Worm (Caenorhabditis elegans) whole organism, midembryonic: ENCODE measurements around the gene lido-4.

ENCODE experiments used
- T22C8.4 ChIP-seq: fragments of 200-800 bp; sonication (Bioruptor generic); IDR thresholded peaks from 2 replicates; pipeline ENCODE4 v1.3.6; 2022; ENCODE audit warnings: missing genetic modification characterization, missing compliant biosample characterization
- cog-1 ChIP-seq: sonication (generic microtip); optimal IDR thresholded peaks from 2 replicates; lab custom pipeline; 2016; ENCODE audit warnings: missing genetic modification characterization, missing compliant biosample characterization
- flt-1 ChIP-seq: fragments of 200-800 bp; sonication (Bioruptor generic); IDR thresholded peaks from 2 replicates; pipeline ENCODE4 v1.3.6; 2022; ENCODE audit warnings: missing genetic modification characterization, missing compliant biosample characterization
- klf-2 ChIP-seq: fragments of 200-800 bp; sonication (Bioruptor generic); conservative IDR thresholded peaks from 2 replicates; pipeline ENCODE4 v1.3.6; 2022; ENCODE audit warnings: missing genetic modification reagents, missing genetic modification characterization, missing compliant biosample characterization
- med-1 ChIP-seq: sonication (generic microtip); optimal IDR thresholded peaks from 2 replicates; lab custom pipeline; 2017; ENCODE audit warnings: missing genetic modification characterization, mild to moderate bottlenecking, missing compliant biosample characterization, antibody characterized with exemption, missing genetic modification reagents; ENCODE audit not compliant: insufficient read depth
- ref-1 ChIP-seq: fragments of 200-800 bp; sonication (Bioruptor generic); conservative IDR thresholded peaks from 2 replicates; pipeline ENCODE4 v1.3.6; 2022; ENCODE audit warnings: missing genetic modification reagents, missing genetic modification characterization, missing compliant biosample characterization
- tab-1 ChIP-seq: fragments of 200-800 bp; sonication (Bioruptor generic); IDR thresholded peaks from 2 replicates; pipeline ENCODE4 v1.3.6; 2022; ENCODE audit warnings: missing genetic modification characterization, missing compliant biosample characterization
- ztf-23 ChIP-seq: fragments of 200-800 bp; sonication (Bioruptor generic); IDR thresholded peaks from 2 replicates; pipeline ENCODE4 v1.3.6; 2022; ENCODE audit warnings: missing genetic modification reagents, missing genetic modification characterization, missing compliant biosample characterization
- ztf-29 ChIP-seq: fragments of 200-800 bp; sonication (Bioruptor generic); IDR thresholded peaks from 2 replicates; pipeline ENCODE4 v1.3.6; 2022; ENCODE audit warnings: missing genetic modification reagents, missing genetic modification characterization, missing compliant biosample characterization

Gene lido-4

DNA sequence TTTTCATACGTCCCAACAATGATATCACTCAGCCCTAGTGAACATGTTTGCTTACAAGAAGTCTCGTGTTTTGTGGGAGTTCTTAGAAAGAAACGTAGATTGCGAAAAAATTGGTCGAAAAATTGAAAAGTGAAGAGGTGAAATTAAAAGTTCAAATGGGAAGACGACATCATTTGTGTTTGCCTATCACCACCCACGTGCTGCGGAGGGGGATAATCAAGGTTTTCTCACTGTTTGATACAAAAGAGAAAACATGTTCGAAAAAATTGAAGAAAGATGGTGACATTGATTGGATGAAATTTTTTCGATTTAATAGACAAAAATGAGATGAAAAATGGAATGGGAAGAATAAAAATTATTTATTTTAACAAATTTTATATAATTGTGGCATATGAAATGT, 37.1 kb downstream of the lido-4 start:
- TF ChIP-seq ref-1 (GFP tag; lab: Robert Waterston, UW) (no peak), cog-1 (tag; lab: Kevin White, UChicago) (no peak), tab-1 (GFP tag; lab: Robert Waterston, UW) (no peak), flt-1 (GFP tag; lab: Robert Waterston, UW) (no peak), med-1 (no peak)

DNA sequence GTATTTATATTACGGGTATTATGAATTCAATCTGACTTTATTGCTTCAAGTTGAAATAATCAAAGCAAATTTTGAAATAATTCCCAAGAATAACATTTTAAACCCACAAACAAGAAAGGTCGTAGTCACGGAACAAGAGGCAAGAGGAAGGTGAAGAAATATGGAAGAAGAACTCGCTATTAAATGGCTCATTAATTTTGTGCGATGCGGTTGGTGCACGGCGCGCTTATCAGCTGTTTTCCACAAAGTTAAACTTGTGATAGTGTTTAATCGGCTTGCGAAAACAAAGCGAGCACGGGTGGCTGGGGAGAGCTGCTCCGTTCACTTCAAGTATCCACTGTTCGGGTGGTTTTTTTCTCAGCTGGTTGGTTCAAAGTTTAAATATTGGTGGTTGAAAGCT, 40.6 kb downstream of the lido-4 start:
- TF ChIP-seq ref-1 (GFP tag; lab: Robert Waterston, UW): no peak
- TF ChIP-seq ztf-29 (GFP tag; lab: Robert Waterston, UW): no peak
- no peak for TF ChIP-seq flt-1 (GFP tag; lab: Robert Waterston, UW)
- TF ChIP-seq ztf-23 (GFP tag; lab: Robert Waterston, UW): no peak
- no peak for TF ChIP-seq med-1
- no peak for TF ChIP-seq klf-2 (GFP tag; lab: Robert Waterston, UW)
- no peak for TF ChIP-seq tab-1 (GFP tag; lab: Robert Waterston, UW)
- no peak for TF ChIP-seq T22C8.4 (GFP tag; lab: Robert Waterston, UW)
- no peak for TF ChIP-seq cog-1 (tag; lab: Kevin White, UChicago)

DNA sequence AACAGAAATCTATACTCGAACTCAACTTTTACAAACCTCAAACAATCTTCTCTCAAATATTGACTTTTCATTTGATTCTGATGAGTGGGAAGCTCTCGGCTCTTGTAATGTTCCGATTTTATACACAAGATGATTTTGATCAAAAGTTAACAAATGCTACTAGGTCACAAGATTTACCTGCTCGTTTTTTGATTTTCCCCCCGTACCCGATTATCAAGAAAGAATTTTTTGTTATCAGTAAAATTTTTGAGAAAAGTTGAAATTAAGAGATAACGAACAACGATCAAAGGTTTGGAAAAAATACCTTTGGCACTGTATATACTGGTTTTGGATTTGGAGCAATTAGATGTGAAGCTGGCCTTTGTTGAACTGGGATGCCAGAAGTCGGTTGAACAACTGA, 42.8 kb downstream of the lido-4 start:
- no peak for TF ChIP-seq flt-1 (GFP tag; lab: Robert Waterston, UW)
- no peak for TF ChIP-seq ztf-23 (GFP tag; lab: Robert Waterston, UW)
- no peak for TF ChIP-seq cog-1 (tag; lab: Kevin White, UChicago)
- no peak for TF ChIP-seq T22C8.4 (GFP tag; lab: Robert Waterston, UW)
- TF ChIP-seq tab-1 (GFP tag; lab: Robert Waterston, UW): no peak
- TF ChIP-seq med-1: no peak
- no peak for TF ChIP-seq ref-1 (GFP tag; lab: Robert Waterston, UW)
- no peak for TF ChIP-seq ztf-29 (GFP tag; lab: Robert Waterston, UW)
- TF ChIP-seq klf-2 (GFP tag; lab: Robert Waterston, UW): no peak

DNA sequence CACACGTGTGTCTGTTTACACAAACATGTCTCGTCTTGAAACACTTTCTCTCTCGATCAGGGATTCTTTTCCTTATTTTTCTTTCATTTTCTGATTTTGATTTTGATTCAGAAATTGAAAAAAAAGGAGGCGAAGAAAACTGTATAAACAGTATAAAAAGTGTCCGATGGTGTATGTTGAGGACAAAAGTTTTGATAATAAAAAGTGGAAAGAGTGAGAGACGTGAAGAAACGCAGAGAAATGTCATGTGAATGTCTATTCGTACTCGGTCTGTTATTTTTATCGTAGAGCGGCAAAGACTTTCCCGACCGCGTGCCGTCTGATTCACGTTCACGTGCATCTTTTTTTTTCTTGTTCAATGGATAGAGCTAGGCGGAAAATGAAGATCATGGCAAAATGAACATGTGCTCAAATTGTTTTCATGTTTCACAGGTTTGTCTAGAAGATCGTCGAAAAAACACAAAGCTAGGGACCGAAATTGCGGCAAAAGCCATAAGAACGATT, 43.8 kb downstream of the lido-4 start:
- no peak for TF ChIP-seq tab-1 (GFP tag; lab: Robert Waterston, UW)
- TF ChIP-seq klf-2 (GFP tag; lab: Robert Waterston, UW): no peak
- no peak for TF ChIP-seq ztf-29 (GFP tag; lab: Robert Waterston, UW)
- no peak for TF ChIP-seq ref-1 (GFP tag; lab: Robert Waterston, UW)
- no peak for TF ChIP-seq cog-1 (tag; lab: Kevin White, UChicago)
- no peak for TF ChIP-seq ztf-23 (GFP tag; lab: Robert Waterston, UW)
- TF ChIP-seq med-1: no peak
- TF ChIP-seq flt-1 (GFP tag; lab: Robert Waterston, UW): no peak
- no peak for TF ChIP-seq T22C8.4 (GFP tag; lab: Robert Waterston, UW)

DNA sequence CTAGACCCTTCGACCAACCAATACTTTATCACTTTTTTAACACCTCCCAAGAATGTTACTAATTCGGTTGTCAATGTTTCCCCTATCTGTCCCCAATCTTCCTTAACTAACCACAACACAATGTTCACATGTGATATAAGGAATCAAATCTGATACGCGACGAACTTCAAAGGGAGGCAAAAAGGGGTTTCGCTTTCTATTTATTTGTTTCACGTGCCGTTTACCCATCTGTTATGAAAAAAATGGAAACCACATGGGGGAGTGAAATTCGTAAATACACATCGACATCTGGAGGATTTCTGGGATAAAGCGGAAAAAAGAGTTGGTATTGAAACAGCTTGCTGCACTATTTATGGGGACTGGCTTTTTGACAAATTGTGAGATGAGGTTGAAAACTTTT, 45.4 kb downstream of the lido-4 start:
- TF ChIP-seq ref-1 (GFP tag; lab: Robert Waterston, UW): no peak
- no peak for TF ChIP-seq ztf-29 (GFP tag; lab: Robert Waterston, UW)
- no peak for TF ChIP-seq med-1
- TF ChIP-seq tab-1 (GFP tag; lab: Robert Waterston, UW): no peak
- no peak for TF ChIP-seq ztf-23 (GFP tag; lab: Robert Waterston, UW)
- TF ChIP-seq flt-1 (GFP tag; lab: Robert Waterston, UW): no peak

DNA sequence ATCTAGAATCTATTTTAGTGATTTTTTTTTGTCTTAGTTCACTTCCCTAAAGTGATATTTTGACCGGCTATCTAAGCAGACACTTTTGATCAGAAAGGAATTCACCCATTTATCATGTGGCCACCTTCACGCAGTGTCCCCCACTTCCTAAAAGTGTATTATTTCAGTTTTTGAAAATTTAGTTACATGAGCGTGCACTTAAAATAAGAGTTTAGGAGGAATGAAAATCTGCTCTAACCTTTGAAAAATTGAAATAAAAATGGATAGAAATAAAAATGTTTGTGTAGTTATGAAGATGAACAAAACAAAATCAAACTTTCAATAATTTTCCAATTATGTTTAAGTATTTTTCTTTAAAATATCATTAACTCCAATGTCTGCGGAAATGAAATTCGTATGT, 47.8 kb downstream of the lido-4 start:
- TF ChIP-seq med-1: no peak
- TF ChIP-seq ref-1 (GFP tag; lab: Robert Waterston, UW): no peak
- TF ChIP-seq ztf-29 (GFP tag; lab: Robert Waterston, UW): no peak
- no peak for TF ChIP-seq flt-1 (GFP tag; lab: Robert Waterston, UW)
- TF ChIP-seq tab-1 (GFP tag; lab: Robert Waterston, UW): no peak
- TF ChIP-seq T22C8.4 (GFP tag; lab: Robert Waterston, UW): no peak
- no peak for TF ChIP-seq cog-1 (tag; lab: Kevin White, UChicago)
- TF ChIP-seq ztf-23 (GFP tag; lab: Robert Waterston, UW): no peak
- TF ChIP-seq klf-2 (GFP tag; lab: Robert Waterston, UW): no peak

DNA sequence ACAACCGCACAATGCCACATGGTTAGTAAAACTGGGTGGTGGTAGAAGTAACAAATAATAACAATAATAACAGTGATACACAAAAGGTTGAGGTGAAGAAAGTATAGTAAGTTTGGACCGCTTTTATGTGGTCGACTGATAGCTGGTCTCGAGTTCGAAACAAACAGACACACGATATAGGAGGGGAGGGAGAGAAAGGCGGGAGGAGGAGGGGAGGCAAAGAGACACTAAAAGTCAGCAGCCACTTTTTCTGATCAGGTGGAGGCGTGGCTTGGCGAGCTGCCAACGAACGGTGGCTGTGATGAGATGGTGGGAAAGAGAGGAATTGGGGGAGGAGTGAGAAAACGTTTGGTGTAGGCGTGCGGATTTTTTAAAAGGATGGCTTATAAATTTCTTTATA, 49.2 kb downstream of the lido-4 start:
- TF ChIP-seq ztf-23 (GFP tag; lab: Robert Waterston, UW) (0 out of 2 replicates have a peak, but pooled peaks have one; percentile 25), tab-1 (GFP tag; lab: Robert Waterston, UW) (no peak)
